Worm (Caenorhabditis elegans): ENCODE measurements around the gene rfc-4.

Gene rfc-4

ce11 chrIII:6945319-6945718 is 26.7 kb upstream of the rfc-4 start:
- TF ChIP-seq fkh-2 (tag; optimal IDR thresholded peaks at IDR 0.05) (no peak), ZK546.5 (tag; optimal IDR thresholded peaks at IDR 0.05) (no peak), nhr-23 (tag; optimal IDR thresholded peaks at IDR 0.05) (no peak), nhr-76 (tag; optimal IDR thresholded peaks at IDR 0.05) (no peak), elt-1 (tag; optimal IDR thresholded peaks at IDR 0.05) (no peak), egl-27 (tag; optimal IDR thresholded peaks at IDR 0.05) (no peak), skn-1 (tag; optimal IDR thresholded peaks at IDR 0.05) (no peak), ceh-28 (tag; optimal IDR thresholded peaks at IDR 0.05) (no peak), egl-5 (tag; optimal IDR thresholded peaks at IDR 0.05) (no peak), fos-1 (tag; optimal IDR thresholded peaks at IDR 0.05) (no peak), eor-1 (tag; optimal IDR thresholded peaks at IDR 0.05) (no peak), hmg-11 (tag; optimal IDR thresholded peaks at IDR 0.05) (no peak), fkh-10 (GFP tag; optimal IDR thresholded peaks at IDR 0.05) (no peak)

DNA sequence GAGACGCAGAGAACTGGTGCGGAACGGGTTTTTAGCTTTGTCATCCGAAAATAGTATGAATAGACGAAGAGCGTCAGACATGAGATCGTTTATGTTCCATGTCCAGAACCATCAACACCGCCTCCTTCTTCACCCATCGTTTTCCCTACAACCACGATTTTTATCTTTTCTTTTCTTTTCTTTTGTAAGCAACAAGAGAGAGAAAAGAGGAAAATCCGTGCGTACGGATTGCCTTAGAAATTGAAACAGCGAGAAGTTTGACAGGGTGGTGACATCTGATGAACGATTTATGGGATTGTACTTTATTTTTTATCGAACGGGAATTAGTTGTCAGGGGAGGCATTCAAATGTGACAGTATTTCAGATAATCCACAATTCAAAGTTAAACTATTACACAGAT is 26.3 kb upstream of the rfc-4 start, which contains the start of gene abu-13:
abu-13 (minus strand) TSS at position 152 of the 400 bp plus-strand sequence.
- TF ChIP-seq nhr-23 (tag; optimal IDR thresholded peaks at IDR 0.05) (peak; percentile 46), R02D3.7 (tag; optimal IDR thresholded peaks at IDR 0.05) (no peak)

DNA sequence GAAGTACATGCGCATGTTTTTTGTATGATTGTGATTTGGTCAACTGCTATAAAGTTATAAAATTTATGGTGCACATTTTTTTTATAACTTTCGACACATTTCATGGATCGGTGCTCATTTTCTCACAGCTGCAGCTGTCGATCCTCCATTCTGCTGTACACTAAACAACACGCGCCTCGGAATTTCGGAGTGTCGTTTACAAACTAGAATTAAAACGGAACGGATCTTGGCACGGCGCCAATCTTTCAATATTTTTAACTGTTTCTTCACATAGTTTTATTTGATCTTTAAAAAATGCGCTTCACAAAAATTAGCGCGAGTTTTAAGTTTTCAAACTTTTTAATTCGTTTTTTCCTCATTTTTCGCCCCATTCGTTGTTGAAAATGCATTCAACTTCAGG is 25.7 kb upstream of the rfc-4 start, which contains the start of gene let-711:
let-711 (plus strand) TSS at position 337 of the 400 bp plus-strand sequence.
- TF ChIP-seq nhr-237 (tag; optimal IDR thresholded peaks at IDR 0.05) (no peak), nhr-67 (tag; optimal IDR thresholded peaks at IDR 0.05) (no peak), nfya-1 (tag; optimal IDR thresholded peaks at IDR 0.05; ENCODE audit: insufficient read depth) (peak; percentile 32), lin-15B (tag; optimal IDR thresholded peaks at IDR 0.05) (no peak), ceh-9 (tag; optimal IDR thresholded peaks at IDR 0.05) (no peak), tbx-2 (tag; optimal IDR thresholded peaks at IDR 0.05) (no peak), pha-4 (tag; optimal IDR thresholded peaks at IDR 0.05) (peak; percentile 9), nhr-11 (tag; optimal IDR thresholded peaks at IDR 0.05) (no peak), nhr-28 (tag; optimal IDR thresholded peaks at IDR 0.05) (no peak), elt-1 (tag; optimal IDR thresholded peaks at IDR 0.05) (no peak), unc-62 (GFP tag; optimal IDR thresholded peaks at IDR 0.05) (no peak), elt-3 (tag; optimal IDR thresholded peaks at IDR 0.05) (no peak), ztf-4 (tag; optimal IDR thresholded peaks at IDR 0.05) (no peak)

DNA sequence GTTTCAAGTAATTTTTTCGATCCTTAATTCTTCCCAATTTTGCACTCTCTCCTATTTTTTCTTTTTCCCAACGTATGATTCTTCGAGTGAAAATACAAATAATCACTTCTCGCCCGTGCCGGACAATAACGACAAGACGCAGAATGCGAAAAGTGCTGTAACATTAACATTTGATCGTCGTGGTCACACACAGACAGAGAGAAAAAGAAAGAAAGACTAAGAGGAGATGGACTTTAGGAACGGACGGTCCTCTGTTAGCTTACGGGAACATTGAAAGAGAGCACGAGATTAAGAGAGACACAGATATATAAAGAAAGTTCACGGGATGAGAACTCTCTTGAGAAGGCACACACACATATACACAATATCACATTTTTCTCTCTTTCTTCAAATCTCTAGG is 24.2 kb upstream of the rfc-4 start:
- TF ChIP-seq hmg-11 (tag; optimal IDR thresholded peaks at IDR 0.05): no peak
- TF ChIP-seq fkh-2 (tag; optimal IDR thresholded peaks at IDR 0.05): no peak
- TF ChIP-seq elt-1 (tag; optimal IDR thresholded peaks at IDR 0.05): no peak
- no peak for TF ChIP-seq nhr-11 (tag; optimal IDR thresholded peaks at IDR 0.05)
- TF ChIP-seq pha-4 (tag; optimal IDR thresholded peaks at IDR 0.05): peak; percentile 78
- TF ChIP-seq unc-39 (tag; optimal IDR thresholded peaks at IDR 0.05): no peak
- no peak for TF ChIP-seq daf-12 (tag; optimal IDR thresholded peaks at IDR 0.05)
- TF ChIP-seq lin-15B (tag; optimal IDR thresholded peaks at IDR 0.05): peak; percentile 16
- no peak for TF ChIP-seq nhr-28 (tag; optimal IDR thresholded peaks at IDR 0.05)
- TF ChIP-seq sea-2 (GFP tag; optimal IDR thresholded peaks at IDR 0.05): no peak
- no peak for TF ChIP-seq ama-1 (optimal IDR thresholded peaks at IDR 0.05)
- TF ChIP-seq zag-1 (tag; optimal IDR thresholded peaks at IDR 0.05): no peak
- no peak for TF ChIP-seq ceh-16 (tag; optimal IDR thresholded peaks at IDR 0.05)
- TF ChIP-seq pqm-1 (tag; optimal IDR thresholded peaks at IDR 0.05): no peak
- no peak for TF ChIP-seq nhr-67 (tag; optimal IDR thresholded peaks at IDR 0.05)

ce11 chrIII:6951435-6951834 is 20.6 kb upstream of the rfc-4 start:
- TF ChIP-seq hmg-11 (tag; optimal IDR thresholded peaks at IDR 0.05) (peak; percentile 29), nfya-1 (tag; optimal IDR thresholded peaks at IDR 0.05; ENCODE audit: insufficient read depth) (peak; percentile 51), nhr-237 (tag; optimal IDR thresholded peaks at IDR 0.05) (no peak), ama-1 (optimal IDR thresholded peaks at IDR 0.05) (peak; percentile 7)

DNA sequence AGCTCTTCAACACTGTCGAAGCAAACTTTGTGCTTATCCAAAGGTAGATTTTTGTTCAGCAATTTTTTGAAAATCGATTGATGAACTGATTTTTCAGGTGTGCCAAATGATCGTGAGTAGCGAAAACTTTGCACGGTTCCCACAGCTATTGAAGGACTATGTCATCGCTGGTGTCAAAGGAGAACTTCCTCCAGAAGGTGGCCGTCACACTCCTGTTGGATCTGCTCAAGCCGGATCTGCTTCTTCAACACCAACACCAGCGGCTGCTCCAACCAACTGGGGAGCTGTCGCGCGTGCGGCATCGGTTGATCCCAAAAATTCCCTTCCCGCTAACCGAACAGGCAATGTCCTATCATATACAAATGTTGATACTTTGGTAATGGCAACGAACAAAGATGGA is 18.7 kb upstream of the rfc-4 start:
- TF ChIP-seq mdl-1 (tag; optimal IDR thresholded peaks at IDR 0.05): no peak
- no peak for TF ChIP-seq ztf-4 (tag; optimal IDR thresholded peaks at IDR 0.05)
- no peak for TF ChIP-seq tbx-2 (tag; optimal IDR thresholded peaks at IDR 0.05)
- no peak for TF ChIP-seq nhr-76 (tag; optimal IDR thresholded peaks at IDR 0.05)
- no peak for TF ChIP-seq daf-12 (tag; optimal IDR thresholded peaks at IDR 0.05)
- TF ChIP-seq elt-3 (tag; optimal IDR thresholded peaks at IDR 0.05): no peak

Data from whole organism, L3 larva.